Fruit fly (Drosophila melanogaster): ENCODE results near the gene CG3323.

The CG3323 gene

dm6 chrX:5332259-5332862, 26.9 kb upstream of the CG3323 start, which contains the start of gene CanB (continued):
- TF ChIP-seq CG43689 (GFP tag; IDR thresholded peaks at IDR 0.05), result no peak
- TF ChIP-seq vvl (GFP tag; IDR thresholded peaks at IDR 0.05), result 0 out of 2 replicates have a peak, but pooled peaks have one; percentile 31
- no peak for TF ChIP-seq CG10209 (GFP tag; optimal IDR thresholded peaks at IDR 0.05)
- TF ChIP-seq CG17328 (GFP tag; IDR thresholded peaks at IDR 0.05), result 0 out of 2 replicates have a peak, but pooled peaks have one; percentile 35
- TF ChIP-seq CG12071 (GFP tag; optimal IDR thresholded peaks at IDR 0.05), result no peak
- TF ChIP-seq Adf1 (GFP tag; IDR thresholded peaks at IDR 0.05), result no peak
- TF ChIP-seq zen (tag; optimal IDR thresholded peaks at IDR 0.05), result peak; percentile 57
- peak; percentile 67 for TF ChIP-seq CG13287 (GFP tag; IDR thresholded peaks at IDR 0.05; ENCODE audit: partially characterized antibody)
- TF ChIP-seq NC2β (GFP tag; optimal IDR thresholded peaks at IDR 0.05), result no peak
- peak; percentile 45; the same call in 2 of the 3 replicates for TF ChIP-seq HLH4C (GFP tag; IDR thresholded peaks at IDR 0.05; ENCODE audit: partially characterized antibody)
- peak; percentile 66 for TF ChIP-seq unc-4 (GFP tag; IDR thresholded peaks at IDR 0.05; ENCODE audit: partially characterized antibody)
- no peak for TF ChIP-seq CG9437 (GFP tag; optimal IDR thresholded peaks at IDR 0.05)
- peak; percentile 23 for TF ChIP-seq CG7839 (tag; optimal IDR thresholded peaks at IDR 0.05)
- TF ChIP-seq nerfin-1 (tag; optimal IDR thresholded peaks at IDR 0.05), result peak; percentile 39
- peak; percentile 74 for TF ChIP-seq CG6791 (GFP tag; IDR thresholded peaks at IDR 0.05; ENCODE audit: partially characterized antibody)
- TF ChIP-seq CG30403 (GFP tag; optimal IDR thresholded peaks at IDR 0.05), result peak; percentile 26
- peak; percentile 26 for TF ChIP-seq sd (tag; optimal IDR thresholded peaks at IDR 0.05)
- peak; percentile 75 for TF ChIP-seq CG16813 (GFP tag; IDR thresholded peaks at IDR 0.05; ENCODE audit: partially characterized antibody)
- 0 out of 2 replicates have a peak, but pooled peaks have one; percentile 11 for TF ChIP-seq CG32532 (GFP tag; IDR thresholded peaks at IDR 0.05)
- TF ChIP-seq Taf1 (GFP tag; IDR thresholded peaks at IDR 0.05), result no peak
- no peak for TF ChIP-seq Asciz (GFP tag; optimal IDR thresholded peaks at IDR 0.05)
- TF ChIP-seq CG2678 (tag; optimal IDR thresholded peaks at IDR 0.05), result peak; percentile 9
- peak; percentile 20 for TF ChIP-seq Abd-B (GFP tag; optimal IDR thresholded peaks at IDR 0.05)
- no peak for TF ChIP-seq NfI (GFP tag; optimal IDR thresholded peaks at IDR 0.05)
- TF ChIP-seq CG1832 (GFP tag; optimal IDR thresholded peaks at IDR 0.05), result no peak
- TF ChIP-seq prd (optimal IDR thresholded peaks at IDR 0.05), result no peak
- 0 out of 3 replicates have a peak, but pooled peaks have one; percentile 36 for TF ChIP-seq prd (GFP tag; IDR thresholded peaks at IDR 0.05)
- TF ChIP-seq Dll (GFP tag; IDR thresholded peaks at IDR 0.05; ENCODE audit: partially characterized antibody), result peak; percentile 74
- no peak for TF ChIP-seq dan (GFP tag; IDR thresholded peaks at IDR 0.05)
- no peak for TF ChIP-seq da (GFP tag; optimal IDR thresholded peaks at IDR 0.05)
- 0 out of 3 replicates have a peak, but pooled peaks have one; percentile 5 for TF ChIP-seq CG7963 (GFP tag; IDR thresholded peaks at IDR 0.05; ENCODE audit: partially characterized antibody)
- no peak for TF ChIP-seq vfl (GFP tag; optimal IDR thresholded peaks at IDR 0.05)
- peak; percentile 17 for TF ChIP-seq CG11504 (tag; optimal IDR thresholded peaks at IDR 0.05)
- no peak for TF ChIP-seq bsh (GFP tag; optimal IDR thresholded peaks at IDR 0.05)
- TF ChIP-seq E2f2 (GFP tag; IDR thresholded peaks at IDR 0.05), result peak; percentile 31
- peak in 1 of 2 experiments; percentile 51 for TF ChIP-seq Trl (optimal IDR thresholded peaks at IDR 0.05)
- no peak for TF ChIP-seq Trl (GFP tag; optimal IDR thresholded peaks at IDR 0.05)
- TF ChIP-seq fd64A (GFP tag; optimal IDR thresholded peaks at IDR 0.05), result no peak
- TF ChIP-seq Awh (GFP tag; IDR thresholded peaks at IDR 0.05), result no peak
- TF ChIP-seq fd96Cb (tag; optimal IDR thresholded peaks at IDR 0.05), result no peak
- peak; percentile 55; the same call in 2 of the 3 replicates for TF ChIP-seq Doc3 (GFP tag; IDR thresholded peaks at IDR 0.05; ENCODE audit: partially characterized antibody)
- TF ChIP-seq CG2116 (GFP tag; optimal IDR thresholded peaks at IDR 0.05), result peak; percentile 60
- TF ChIP-seq oc (tag; optimal IDR thresholded peaks at IDR 0.05), result no peak
- TF ChIP-seq CG2199 (GFP tag; IDR thresholded peaks at IDR 0.05), result no peak
- TF ChIP-seq Fer1 (GFP tag; optimal IDR thresholded peaks at IDR 0.05), result peak; percentile 11
- TF ChIP-seq ci (GFP tag; IDR thresholded peaks at IDR 0.05), result 0 out of 3 replicates have a peak, but pooled peaks have one; percentile 8
- no peak for TF ChIP-seq CG4617 (GFP tag; optimal IDR thresholded peaks at IDR 0.05; ENCODE audit: borderline replicate concordance)
- peak; percentile 88 for TF ChIP-seq Med (GFP tag)
